Fruit fly (Drosophila melanogaster): ENCODE data around the gene CG4462.
A peak's percentile ranks its signal among the peaks of the same experiment; 100 is the strongest.

- TF ChIP-seq CG7101 (tag; optimal IDR thresholded peaks at IDR 0.05) (no peak), Crg-1 (GFP tag; optimal IDR thresholded peaks at IDR 0.05) (no peak), Mnt (GFP tag; optimal IDR thresholded peaks at IDR 0.05) (peak; percentile 82), CG12768 (GFP tag; optimal IDR thresholded peaks at IDR 0.05) (no peak), Hr96 (GFP tag; optimal IDR thresholded peaks at IDR 0.05) (no peak), kay (GFP tag; ENCODE audit: borderline replicate concordance) (no peak), CG33017 (tag; optimal IDR thresholded peaks at IDR 0.05) (no peak), CG1620 (GFP tag; optimal IDR thresholded peaks at IDR 0.05) (no peak), pad (GFP tag; optimal IDR thresholded peaks at IDR 0.05) (peak; percentile 29), bab1 (GFP tag; optimal IDR thresholded peaks at IDR 0.05) (peak; percentile 68), CG11617 (GFP tag; optimal IDR thresholded peaks at IDR 0.05) (peak; percentile 12), tj (GFP tag; optimal IDR thresholded peaks at IDR 0.05) (peak; percentile 64)
These were observed 22.0 kb downstream of the CG4462 start, which contains the start of gene ClpX for dm6 chr3R:19902926-19903739.

Measured in whole organism, adult.